Worm (Caenorhabditis elegans): ENCODE measurements around the gene C04C11.1.

- no peak for TF ChIP-seq flt-1 (GFP tag; IDR thresholded peaks at IDR 0.05)
- TF ChIP-seq aly-1 (tag; optimal IDR thresholded peaks at IDR 0.05), result no peak
- TF ChIP-seq hmbx-1 (tag; optimal IDR thresholded peaks at IDR 0.05), result no peak
- TF ChIP-seq tbx-37 (GFP tag; conservative IDR thresholded peaks at IDR 0.05), result no peak
- no peak for TF ChIP-seq B0310.2 (tag; optimal IDR thresholded peaks at IDR 0.05)
- TF ChIP-seq tbx-11 (GFP tag; IDR thresholded peaks at IDR 0.05), result no peak
- TF ChIP-seq ama-1 (optimal IDR thresholded peaks at IDR 0.05), result no peak
- TF ChIP-seq tra-4 (tag; optimal IDR thresholded peaks at IDR 0.05), result no peak
- no peak for TF ChIP-seq scrt-1 (GFP tag; IDR thresholded peaks at IDR 0.05)
- TF ChIP-seq ets-7 (tag; optimal IDR thresholded peaks at IDR 0.05), result no peak
- 0 out of 2 replicates have a peak, but pooled peaks have one; percentile 26 for TF ChIP-seq pes-1 (GFP tag; IDR thresholded peaks at IDR 0.05)
- no peak for TF ChIP-seq hnd-1 (tag; optimal IDR thresholded peaks at IDR 0.05)
- no peak for TF ChIP-seq ceh-36 (tag; optimal IDR thresholded peaks at IDR 0.05)
- TF ChIP-seq F13C5.2 (tag; optimal IDR thresholded peaks at IDR 0.05), result no peak
Measured at ce11 chrX:14054799-14055198, 34.4 kb downstream of the C04C11.1 start.
